Fruit fly (Drosophila melanogaster): Measurements from ENCODE around the gene yata.
A peak's percentile ranks its signal among the peaks of the same experiment; 100 is the strongest.

The yata gene

DNA sequence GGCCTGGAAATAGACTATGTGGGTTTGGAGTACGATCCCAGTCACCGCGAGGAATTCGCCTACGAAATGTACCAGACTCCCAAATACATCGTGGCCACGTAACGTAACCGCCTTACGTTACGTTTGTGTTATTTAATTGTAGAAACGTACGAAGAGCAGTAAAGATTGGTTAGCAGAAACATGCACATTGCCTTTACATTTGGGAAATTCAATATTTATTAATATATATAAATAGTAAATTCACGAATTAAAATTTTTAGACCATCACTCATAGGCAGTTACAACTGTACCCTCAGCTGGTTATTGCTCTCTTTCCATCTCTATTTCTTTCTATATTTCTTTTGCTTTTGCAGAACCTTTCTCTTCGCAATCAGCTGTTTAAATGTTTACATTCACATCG lies 11.1 kb upstream of the yata start, which contains the start of gene Gnpnat (continued):
- no peak for TF ChIP-seq bigmax (GFP tag; optimal IDR thresholded peaks at IDR 0.05)
- peak; percentile 62 for TF ChIP-seq gcm (GFP tag; optimal IDR thresholded peaks at IDR 0.05)
- TF ChIP-seq crp (GFP tag; optimal IDR thresholded peaks at IDR 0.05) = peak in 1 of 2 experiments; percentile 66
- peak; percentile 43 for TF ChIP-seq psq (GFP tag; optimal IDR thresholded peaks at IDR 0.05)
- TF ChIP-seq Abd-B (GFP tag; optimal IDR thresholded peaks at IDR 0.05) = peak; percentile 23
- peak; percentile 58 for TF ChIP-seq Blimp-1 (GFP tag; optimal IDR thresholded peaks at IDR 0.05)
- peak; percentile 71 for TF ChIP-seq CG2678 (tag; optimal IDR thresholded peaks at IDR 0.05)
- TF ChIP-seq CG4820 (GFP tag; optimal IDR thresholded peaks at IDR 0.05) = peak; percentile 6
- TF ChIP-seq Max (GFP tag; optimal IDR thresholded peaks at IDR 0.05) = peak; percentile 6
- TF ChIP-seq cwo (GFP tag; optimal IDR thresholded peaks at IDR 0.05) = peak; percentile 36
- TF ChIP-seq disco-r (GFP tag; optimal IDR thresholded peaks at IDR 0.05) = no peak
- peak; percentile 24 for TF ChIP-seq MTF-1 (GFP tag; optimal IDR thresholded peaks at IDR 0.05; ENCODE audit: borderline replicate concordance)
- no peak for TF ChIP-seq Myb (GFP tag; optimal IDR thresholded peaks at IDR 0.05)
- TF ChIP-seq CG10321 (GFP tag; IDR thresholded peaks at IDR 0.05) = no peak
- TF ChIP-seq az2 (GFP tag; optimal IDR thresholded peaks at IDR 0.05) = peak; percentile 25
- peak; percentile 61 for TF ChIP-seq CG6813 (GFP tag; optimal IDR thresholded peaks at IDR 0.05)
- no peak for TF ChIP-seq br (optimal IDR thresholded peaks at IDR 0.05)
- TF ChIP-seq nerfin-1 (tag; optimal IDR thresholded peaks at IDR 0.05) = peak; percentile 17
- TF ChIP-seq sug (tag; optimal IDR thresholded peaks at IDR 0.05) = peak; percentile 19
- TF ChIP-seq CG12744 (GFP tag; optimal IDR thresholded peaks at IDR 0.05) = no peak
- peak; percentile 50 for TF ChIP-seq BtbVII (GFP tag; optimal IDR thresholded peaks at IDR 0.05)
- TF ChIP-seq Fer3 (tag; optimal IDR thresholded peaks at IDR 0.05) = peak; percentile 67
- TF ChIP-seq dmrt11E (tag; optimal IDR thresholded peaks at IDR 0.05) = peak; percentile 51
- no peak for TF ChIP-seq Elba2 (GFP tag; optimal IDR thresholded peaks at IDR 0.05)
- peak; percentile 37 for TF ChIP-seq CG4424 (GFP tag; optimal IDR thresholded peaks at IDR 0.05)
- TF ChIP-seq Sox102F (GFP tag; optimal IDR thresholded peaks at IDR 0.05) = peak; percentile 63
- TF ChIP-seq CG2120 (GFP tag; optimal IDR thresholded peaks at IDR 0.05) = peak; percentile 58
- no peak for TF ChIP-seq CG15073 (GFP tag; optimal IDR thresholded peaks at IDR 0.05)
- peak; percentile 19 for TF ChIP-seq CG10462 (GFP tag; optimal IDR thresholded peaks at IDR 0.05)
- TF ChIP-seq CG15514 (GFP tag; optimal IDR thresholded peaks at IDR 0.05) = peak; percentile 37
- TF ChIP-seq shn (GFP tag; optimal IDR thresholded peaks at IDR 0.05) = no peak
- peak; percentile 39 for TF ChIP-seq lilli (GFP tag; optimal IDR thresholded peaks at IDR 0.05)
- TF ChIP-seq CG13775 (GFP tag; optimal IDR thresholded peaks at IDR 0.05) = peak; percentile 52
- TF ChIP-seq insv (GFP tag; optimal IDR thresholded peaks at IDR 0.05) = no peak
- peak; percentile 48 for TF ChIP-seq Oli (tag; optimal IDR thresholded peaks at IDR 0.05)
- TF ChIP-seq ind (GFP tag; optimal IDR thresholded peaks at IDR 0.05) = peak; percentile 57
- TF ChIP-seq wek (GFP tag; optimal IDR thresholded peaks at IDR 0.05) = peak; percentile 20
- TF ChIP-seq CG10654 (GFP tag; optimal IDR thresholded peaks at IDR 0.05) = peak; percentile 27
- peak; percentile 58 for TF ChIP-seq onecut (GFP tag; IDR thresholded peaks at IDR 0.05)
- peak; percentile 67 for TF ChIP-seq PHDP (tag; optimal IDR thresholded peaks at IDR 0.05)
- TF ChIP-seq CG2116 (GFP tag; optimal IDR thresholded peaks at IDR 0.05) = peak; percentile 4
- TF ChIP-seq CG5245 (GFP tag; optimal IDR thresholded peaks at IDR 0.05) = peak; percentile 12
- TF ChIP-seq nmo (GFP tag; optimal IDR thresholded peaks at IDR 0.05) = peak; percentile 54
- peak; percentile 22 for TF ChIP-seq CG12155 (GFP tag; optimal IDR thresholded peaks at IDR 0.05)
- TF ChIP-seq ase (GFP tag; IDR thresholded peaks at IDR 0.05) = no peak
- TF ChIP-seq CG10979 (tag; optimal IDR thresholded peaks at IDR 0.05) = peak; percentile 62
- TF ChIP-seq Nf-YB (GFP tag; optimal IDR thresholded peaks at IDR 0.05) = peak; percentile 8
- TF ChIP-seq CG9437 (GFP tag; optimal IDR thresholded peaks at IDR 0.05) = peak; percentile 99
- TF ChIP-seq dpn (GFP tag; optimal IDR thresholded peaks at IDR 0.05) = peak in 1 of 2 experiments; percentile 55
- TF ChIP-seq CG12391 (tag; optimal IDR thresholded peaks at IDR 0.05) = peak; percentile 75

Data from whole organism, embryonic.